Fruit fly (Drosophila melanogaster): Measurements from ENCODE around the gene Dnali1.
A peak's percentile ranks its signal among the peaks of the same experiment; 100 is the strongest.

Gene Dnali1

dm6 chr3R:11855156-11855555 lies 37.9 kb downstream of the Dnali1 start (continued):
- no peak for TF ChIP-seq CG31388 (GFP tag; optimal IDR thresholded peaks at IDR 0.05)
- TF ChIP-seq CG15514 (GFP tag; optimal IDR thresholded peaks at IDR 0.05) = no peak
- TF ChIP-seq CG1792 (GFP tag; optimal IDR thresholded peaks at IDR 0.05) = no peak
- peak; percentile 7 for TF ChIP-seq Deaf1 (tag; optimal IDR thresholded peaks at IDR 0.05)
- TF ChIP-seq Aef1 (GFP tag; IDR thresholded peaks at IDR 0.05) = peak; percentile 44; the same call in 2 of the 3 replicates
- peak; percentile 63 for TF ChIP-seq CG11504 (tag; optimal IDR thresholded peaks at IDR 0.05)
- no peak for TF ChIP-seq ftz-f1 (GFP tag; optimal IDR thresholded peaks at IDR 0.05)
- TF ChIP-seq CG16863 (GFP tag; optimal IDR thresholded peaks at IDR 0.05) = no peak
- TF ChIP-seq CG14965 (GFP tag; optimal IDR thresholded peaks at IDR 0.05; ENCODE audit: borderline replicate concordance) = no peak
- no peak for TF ChIP-seq Dref (GFP tag; IDR thresholded peaks at IDR 0.05)
- no peak for TF ChIP-seq nau (GFP tag; optimal IDR thresholded peaks at IDR 0.05)
- TF ChIP-seq CG13424 (tag; optimal IDR thresholded peaks at IDR 0.05) = peak; percentile 30
- TF ChIP-seq prd (optimal IDR thresholded peaks at IDR 0.05) = no peak
- peak; percentile 55 for TF ChIP-seq prd (GFP tag; IDR thresholded peaks at IDR 0.05)
- peak; percentile 24 for TF ChIP-seq CG4424 (GFP tag; optimal IDR thresholded peaks at IDR 0.05)
- peak; percentile 20 for TF ChIP-seq ATbp (GFP tag; optimal IDR thresholded peaks at IDR 0.05)
- TF ChIP-seq CG6175 (GFP tag; IDR thresholded peaks at IDR 0.05) = no peak
- peak; percentile 6 for TF ChIP-seq CG13296 (GFP tag; optimal IDR thresholded peaks at IDR 0.05)
- TF ChIP-seq onecut (GFP tag; IDR thresholded peaks at IDR 0.05) = no peak
- no peak for TF ChIP-seq fru (optimal IDR thresholded peaks at IDR 0.05)
- TF ChIP-seq seq (GFP tag; IDR thresholded peaks at IDR 0.05) = no peak
- TF ChIP-seq cato (GFP tag; optimal IDR thresholded peaks at IDR 0.05; ENCODE audit: borderline replicate concordance) = no peak
- no peak for TF ChIP-seq CG17802 (tag; optimal IDR thresholded peaks at IDR 0.05)
- TF ChIP-seq Sry-β (GFP tag; optimal IDR thresholded peaks at IDR 0.05) = no peak
- TF ChIP-seq CG10267 (tag; optimal IDR thresholded peaks at IDR 0.05) = peak; percentile 6
- no peak for TF ChIP-seq NC2α (GFP tag; optimal IDR thresholded peaks at IDR 0.05)
- TF ChIP-seq sug (tag; optimal IDR thresholded peaks at IDR 0.05) = no peak
- no peak for TF ChIP-seq CG14860 (GFP tag; IDR thresholded peaks at IDR 0.05; ENCODE audit: partially characterized antibody)
- peak; percentile 49; the same call in 1 of the 2 replicates for TF ChIP-seq Xrp1 (GFP tag; IDR thresholded peaks at IDR 0.05)
- TF ChIP-seq klu (GFP tag; IDR thresholded peaks at IDR 0.05) = no peak
- no peak for TF ChIP-seq gsb (GFP tag; IDR thresholded peaks at IDR 0.05)
- peak in 1 of 2 experiments; percentile 42 for TF ChIP-seq Hr51 (GFP tag; optimal IDR thresholded peaks at IDR 0.05)
- TF ChIP-seq pros (GFP tag; optimal IDR thresholded peaks at IDR 0.05) = no peak
- peak; percentile 29 for TF ChIP-seq CG10209 (GFP tag; optimal IDR thresholded peaks at IDR 0.05)
- TF ChIP-seq CG3847 (GFP tag; IDR thresholded peaks at IDR 0.05) = 0 out of 2 replicates have a peak, but pooled peaks have one; percentile 19
- no peak for TF ChIP-seq inv (GFP tag; IDR thresholded peaks at IDR 0.05; ENCODE audit: partially characterized antibody)
- peak; percentile 44 for TF ChIP-seq unpg (GFP tag; optimal IDR thresholded peaks at IDR 0.05)
- TF ChIP-seq CG10366 (GFP tag; IDR thresholded peaks at IDR 0.05) = no peak; the same call in 1 of the 2 replicates
- TF ChIP-seq Taf1 (GFP tag; IDR thresholded peaks at IDR 0.05) = no peak
- no peak for TF ChIP-seq tll (GFP tag; optimal IDR thresholded peaks at IDR 0.05)
- no peak for TF ChIP-seq CG8290 (GFP tag; optimal IDR thresholded peaks at IDR 0.05)
- no peak for TF ChIP-seq CG8290 (tag; optimal IDR thresholded peaks at IDR 0.05)
- TF ChIP-seq CG1024 (GFP tag; IDR thresholded peaks at IDR 0.05) = no peak
- TF ChIP-seq crp (GFP tag; optimal IDR thresholded peaks at IDR 0.05) = no peak
- no peak for TF ChIP-seq unc-4 (GFP tag; IDR thresholded peaks at IDR 0.05; ENCODE audit: partially characterized antibody)
- TF ChIP-seq CG14710 (tag; optimal IDR thresholded peaks at IDR 0.05) = no peak
- no peak for TF ChIP-seq wdn (GFP tag; IDR thresholded peaks at IDR 0.05)
- peak; percentile 20 for TF ChIP-seq CG30403 (GFP tag; optimal IDR thresholded peaks at IDR 0.05)
- TF ChIP-seq dm (GFP tag; optimal IDR thresholded peaks at IDR 0.05) = no peak
- TF ChIP-seq CG17912 (GFP tag; optimal IDR thresholded peaks at IDR 0.05) = no peak
- 0 out of 2 replicates have a peak, but pooled peaks have one; percentile 68 for TF ChIP-seq vvl (GFP tag; IDR thresholded peaks at IDR 0.05)

Measured in whole organism, embryonic.